Worm (Caenorhabditis elegans): Measurements from ENCODE around the gene ram-5.

- TF ChIP-seq aly-2 (tag; optimal IDR thresholded peaks at IDR 0.05) (no peak), snpc-4 (tag; optimal IDR thresholded peaks at IDR 0.05) (no peak), ceh-16 (tag; optimal IDR thresholded peaks at IDR 0.05) (no peak), lsy-2 (tag; optimal IDR thresholded peaks at IDR 0.05) (no peak), mdl-1 (tag; optimal IDR thresholded peaks at IDR 0.05) (no peak), ZK546.5 (tag; optimal IDR thresholded peaks at IDR 0.05) (no peak), ztf-11 (tag; optimal IDR thresholded peaks at IDR 0.05) (no peak), lin-13 (GFP tag; optimal IDR thresholded peaks at IDR 0.05) (no peak), skn-1 (tag; optimal IDR thresholded peaks at IDR 0.05) (no peak)
Measured at ce11 chrX:14557936-14558554, 8.1 kb downstream of the ram-5 start, which contains the start of gene nhr-3.

Data from whole organism, L2 larva.